Worm (Caenorhabditis elegans) whole organism, L1 larva: ENCODE results near the gene sdz-21.

Source experiments
- C16A3.4 ChIP-seq: fragments of 150-350 bp; optimal IDR thresholded peaks from 2 replicates; lab custom pipeline; 2014; ENCODE audit warnings: missing biosample characterization, missing genetic modification characterization
- C34B4.2 ChIP-seq: sonication (generic microtip); optimal IDR thresholded peaks from 2 replicates; lab custom pipeline; 2017; ENCODE audit warnings: mild to moderate bottlenecking, missing genetic modification characterization, missing compliant biosample characterization
- F16B12.6 ChIP-seq: fragments of 150-350 bp; optimal IDR thresholded peaks from 2 replicates; lab custom pipeline; 2014; ENCODE audit warnings: missing biosample characterization, missing genetic modification characterization
- alr-1 ChIP-seq: fragments of 200-800 bp; sonication (Bioruptor generic); optimal IDR thresholded peaks from 2 replicates; lab custom pipeline; 2018; ENCODE audit warnings: borderline replicate concordance, mild to moderate bottlenecking, missing genetic modification characterization, missing compliant biosample characterization
- ceh-63 ChIP-seq: fragments of 200-800 bp; sonication (Bioruptor generic); optimal IDR thresholded peaks from 2 replicates; lab custom pipeline; 2018; ENCODE audit warnings: mild to moderate bottlenecking, missing genetic modification characterization, missing compliant biosample characterization
- ceh-8 ChIP-seq: fragments of 200-800 bp; sonication (Bioruptor generic); optimal IDR thresholded peaks from 2 replicates; lab custom pipeline; 2018; ENCODE audit warnings: mild to moderate bottlenecking, missing genetic modification characterization, moderate library complexity, missing compliant biosample characterization
- ceh-88 ChIP-seq: fragments of 200-800 bp; sonication (Bioruptor generic); IDR thresholded peaks from 2 replicates; pipeline ENCODE4 v1.3.6; 2022; ENCODE audit warnings: missing genetic modification characterization, missing compliant biosample characterization
- ceh-90 ChIP-seq: sonication (generic microtip); optimal IDR thresholded peaks from 2 replicates; lab custom pipeline; 2016; ENCODE audit warnings: missing genetic modification characterization, missing compliant biosample characterization
- ces-1 ChIP-seq: fragments of 150-350 bp; optimal IDR thresholded peaks from 2 replicates; lab custom pipeline; 2014; ENCODE audit warnings: missing biosample characterization, missing genetic modification reagents, missing genetic modification characterization
- efl-1 ChIP-seq, 4 experiments: fragments of 150-350 bp; optimal IDR thresholded peaks in 3 of 4; peaks in 1 of 4; 1 replicate in 1 of 4; 2 replicates in 3 of 4; lab custom pipeline; 2014; ENCODE audit warnings: missing biosample characterization in 2 of 4, missing genetic modification characterization in 2 of 4, missing genetic modification reagents in 2 of 4
- fkh-10 ChIP-seq: sonication (generic microtip); optimal IDR thresholded peaks from 2 replicates; lab custom pipeline; 2017; ENCODE audit warnings: missing biosample characterization, missing genetic modification reagents, missing genetic modification characterization
- fkh-8 ChIP-seq: sonication (generic microtip); optimal IDR thresholded peaks from 2 replicates; lab custom pipeline; 2016; ENCODE audit warnings: mild to moderate bottlenecking, missing genetic modification characterization, missing compliant biosample characterization
- grh-1 ChIP-seq: fragments of 200-800 bp; sonication (Bioruptor generic); IDR thresholded peaks from 2 replicates; pipeline ENCODE4 v1.3.6; 2022; ENCODE audit warnings: missing genetic modification reagents, missing genetic modification characterization, missing compliant biosample characterization
- hlh-4 ChIP-seq: sonication (generic microtip); optimal IDR thresholded peaks from 2 replicates; lab custom pipeline; 2016; ENCODE audit warnings: mild to moderate bottlenecking, missing genetic modification characterization, missing compliant biosample characterization
- isw-1 ChIP-seq: fragments of 200-800 bp; sonication (Bioruptor generic); IDR thresholded peaks from 2 replicates; pipeline ENCODE4 v1.3.6; 2022; ENCODE audit warnings: missing genetic modification characterization, missing compliant biosample characterization
- lin-14 ChIP-seq: fragments of 200-800 bp; sonication (Bioruptor generic); optimal IDR thresholded peaks from 2 replicates; lab custom pipeline; 2018; ENCODE audit warnings: mild to moderate bottlenecking, missing genetic modification characterization, moderate library complexity, missing compliant biosample characterization
- lin-15B ChIP-seq: fragments of 150-350 bp; sonication (generic microtip); optimal IDR thresholded peaks from 3 replicates; lab custom pipeline; 2014; ENCODE audit warnings: missing biosample characterization, missing genetic modification characterization
- lsy-2 ChIP-seq, 2 experiments: fragments of 150-350 bp; optimal IDR thresholded peaks; 2 replicates each; lab custom pipeline; 2014; ENCODE audit warnings: missing biosample characterization in 2 of 2, missing genetic modification characterization in 2 of 2
- mab-9 ChIP-seq: fragments of 200-800 bp; sonication (Bioruptor generic); IDR thresholded peaks from 2 replicates; pipeline ENCODE4 v1.3.6; 2022; ENCODE audit warnings: missing genetic modification reagents, missing genetic modification characterization, missing compliant biosample characterization
- nhr-19 ChIP-seq: fragments of 200-800 bp; sonication (Bioruptor generic); conservative IDR thresholded peaks from 2 replicates; pipeline ENCODE4 v1.3.6; 2022; ENCODE audit warnings: missing genetic modification characterization, missing compliant biosample characterization
- nhr-237 ChIP-seq: fragments of 150-350 bp; optimal IDR thresholded peaks from 2 replicates; lab custom pipeline; 2014; ENCODE audit warnings: missing biosample characterization, missing genetic modification characterization
- nhr-28 ChIP-seq: fragments of 150-350 bp; optimal IDR thresholded peaks from 2 replicates; lab custom pipeline; 2014; ENCODE audit warnings: missing biosample characterization, missing genetic modification characterization
- nhr-71 ChIP-seq: sonication (generic microtip); optimal IDR thresholded peaks from 2 replicates; lab custom pipeline; 2016; ENCODE audit warnings: mild to moderate bottlenecking, missing genetic modification characterization, moderate library complexity, missing compliant biosample characterization
- nhr-90 ChIP-seq: sonication (generic microtip); optimal IDR thresholded peaks from 2 replicates; lab custom pipeline; 2016; ENCODE audit warnings: mild to moderate bottlenecking, missing genetic modification characterization, missing compliant biosample characterization; ENCODE audit not compliant: poor library complexity
- pax-3 ChIP-seq: fragments of 200-800 bp; sonication (Bioruptor generic); optimal IDR thresholded peaks from 2 replicates; lab custom pipeline; 2018; ENCODE audit warnings: mild to moderate bottlenecking, missing genetic modification characterization, moderate library complexity, missing compliant biosample characterization
- rnt-1 ChIP-seq: sonication (generic microtip); optimal IDR thresholded peaks from 2 replicates; lab custom pipeline; 2016; ENCODE audit warnings: mild to moderate bottlenecking, missing genetic modification characterization, moderate library complexity, missing compliant biosample characterization
- snpc-4 ChIP-seq: fragments of 150-350 bp; optimal IDR thresholded peaks from 2 replicates; lab custom pipeline; 2014; ENCODE audit warnings: missing biosample characterization, missing genetic modification characterization
- snu-23 ChIP-seq: sonication (generic microtip); optimal IDR thresholded peaks from 2 replicates; lab custom pipeline; 2016; ENCODE audit warnings: missing genetic modification characterization, missing compliant biosample characterization
- tbx-2 ChIP-seq: sonication (generic microtip); optimal IDR thresholded peaks from 2 replicates; lab custom pipeline; 2016; ENCODE audit warnings: missing genetic modification characterization, missing compliant biosample characterization
- unc-130 ChIP-seq: fragments of 150-350 bp; optimal IDR thresholded peaks from 2 replicates; lab custom pipeline; 2017; ENCODE audit warnings: missing biosample characterization, missing genetic modification characterization, inconsistent platforms
- unc-30 ChIP-seq: sonication (generic microtip); optimal IDR thresholded peaks from 2 replicates; lab custom pipeline; 2017; ENCODE audit warnings: missing biosample characterization, missing genetic modification characterization
- unc-98 ChIP-seq: fragments of 200-800 bp; sonication (Bioruptor generic); IDR thresholded peaks from 2 replicates; pipeline ENCODE4 v1.3.6; 2022; ENCODE audit warnings: missing genetic modification characterization, missing compliant biosample characterization
- xbp-1 ChIP-seq: sonication (generic microtip); optimal IDR thresholded peaks from 2 replicates; lab custom pipeline; 2016; ENCODE audit warnings: missing genetic modification characterization, missing compliant biosample characterization
- zag-1 ChIP-seq: fragments of 150-350 bp; optimal IDR thresholded peaks from 2 replicates; lab custom pipeline; 2014; ENCODE audit warnings: missing biosample characterization, missing genetic modification characterization
- zip-4 ChIP-seq: fragments of 200-800 bp; sonication (Bioruptor generic); optimal IDR thresholded peaks from 2 replicates; lab custom pipeline; 2018; ENCODE audit warnings: mild to moderate bottlenecking, missing genetic modification characterization, moderate library complexity, missing compliant biosample characterization

sdz-21 gene

DNA sequence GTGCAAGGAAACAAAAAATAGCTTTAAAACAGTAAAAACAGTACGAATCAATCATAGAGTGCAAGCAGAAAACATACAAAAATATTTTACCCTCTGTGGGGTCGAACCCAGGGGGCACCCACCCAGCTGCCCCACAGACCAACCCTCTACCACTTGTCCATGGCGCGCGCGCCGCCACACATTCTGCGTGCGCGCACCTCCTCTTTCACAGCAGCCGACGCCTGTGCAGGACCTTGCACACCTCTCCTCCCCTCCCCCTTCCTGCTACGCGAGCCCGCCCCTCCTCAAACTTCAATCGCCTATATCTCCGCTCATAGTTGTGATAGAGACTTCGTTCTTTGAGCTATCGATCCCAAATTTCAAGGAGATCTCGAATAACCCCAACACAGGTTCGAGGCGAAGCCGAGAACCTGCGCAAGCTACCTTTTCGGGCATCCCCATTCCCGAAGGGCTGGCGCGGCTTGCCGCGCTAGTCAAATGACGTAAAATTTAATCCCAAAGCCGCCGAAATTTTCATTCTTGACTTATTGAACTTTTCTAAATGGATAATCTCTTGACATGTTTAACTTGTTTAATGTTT is 19.5 kb downstream of the sdz-21 start:
- TF ChIP-seq isw-1 (GFP tag; lab: Robert Waterston, UW) (peak; percentile 30; the same call in 1 of the 2 replicates), ceh-88 (GFP tag; lab: Robert Waterston, UW) (peak; percentile 52; the same call in 1 of the 2 replicates), nhr-19 (GFP tag; lab: Robert Waterston, UW) (peak; percentile 90), grh-1 (GFP tag; lab: Robert Waterston, UW) (peak; percentile 81), mab-9 (GFP tag; lab: Robert Waterston, UW) (peak; percentile 72; the same call in 1 of the 2 replicates), snpc-4 (peak; percentile 53), unc-98 (0 out of 2 replicates have a peak, but pooled peaks have one; percentile 31), rnt-1 (tag; lab: Kevin White, UChicago) (peak; percentile 51), nhr-71 (tag; lab: Kevin White, UChicago) (peak; percentile 24), lin-14 (GFP tag; lab: Kevin White, UChicago) (peak; percentile 23)
- TF ChIP-seq, all 84 proteins: peak for 10; not testable (repeated sequence) for 74

- TF ChIP-seq zag-1 (tag; lab: Kevin White, UChicago) (no peak), fkh-8 (no peak), ceh-63 (GFP tag; lab: Kevin White, UChicago) (no peak), lin-15B (tag; lab: Kevin White, UChicago) (no peak), pax-3 (tag; lab: Kevin White, UChicago) (no peak), ceh-8 (no peak), lsy-2 (tag; optimal IDR thresholded peaks at IDR 0.05; lab: Kevin White, UChicago) (no peak)
These were observed 21.7 kb downstream of the sdz-21 start, which contains the start of gene ckk-1 for ce11 chrIII:5635179-5635578. Gene ckk-1 (plus strand): TSS chrIII:5635479.

ce11 chrIII:5634509-5634908 is 22.3 kb downstream of the sdz-21 start:
- TF ChIP-seq lin-14 (GFP tag; lab: Kevin White, UChicago), result peak; percentile 48
- TF ChIP-seq tbx-2 (tag; lab: Kevin White, UChicago), result no peak
- no peak for TF ChIP-seq nhr-19 (GFP tag; lab: Robert Waterston, UW)

- peak; percentile 69 for TF ChIP-seq lin-14 (GFP tag; lab: Kevin White, UChicago)
- TF ChIP-seq fkh-10, result peak; percentile 89
- no peak for TF ChIP-seq isw-1 (GFP tag; lab: Robert Waterston, UW)
- TF ChIP-seq ces-1 (GFP tag; lab: Kevin White, UChicago), result peak; percentile 45
- peak; percentile 87 for TF ChIP-seq snpc-4
These were observed 24.3 kb downstream of the sdz-21 start for ce11 chrIII:5632426-5632976.

- peak; percentile 48 for TF ChIP-seq rnt-1 (tag; lab: Kevin White, UChicago)
- no peak for TF ChIP-seq C34B4.2 (tag; lab: Kevin White, UChicago)
- TF ChIP-seq nhr-71 (tag; lab: Kevin White, UChicago), result peak; percentile 42
- no peak for TF ChIP-seq ceh-90
- TF ChIP-seq unc-130, result peak; percentile 63
- TF ChIP-seq nhr-237 (tag; lab: Kevin White, UChicago), result no peak
- no peak for TF ChIP-seq nhr-28 (tag; lab: Kevin White, UChicago)
- no peak for TF ChIP-seq unc-30 (tag; lab: Kevin White, UChicago)
- no peak for TF ChIP-seq zip-4 (GFP tag; lab: Kevin White, UChicago)
- no peak for TF ChIP-seq efl-1 (optimal IDR thresholded peaks at IDR 0.05; lab: Kevin White, UChicago)
- TF ChIP-seq efl-1 (GFP tag; optimal IDR thresholded peaks at IDR 0.05 in 1 of 2; lab: Kevin White, UChicago), result peak in 1 of 2 experiments; percentile 72
- peak; percentile 2 for TF ChIP-seq snu-23 (GFP tag; lab: Kevin White, UChicago)
- TF ChIP-seq lsy-2 (tag; optimal IDR thresholded peaks at IDR 0.05; lab: Kevin White, UChicago), result peak in 1 of 2 experiments; percentile 21
- TF ChIP-seq xbp-1 (tag; lab: Kevin White, UChicago), result no peak
- TF ChIP-seq hlh-4, result no peak
- TF ChIP-seq C16A3.4 (tag; lab: Kevin White, UChicago), result no peak
- TF ChIP-seq F16B12.6 (tag; lab: Kevin White, UChicago), result no peak
- TF ChIP-seq alr-1 (tag; lab: Kevin White, UChicago), result no peak
- TF ChIP-seq nhr-90 (tag; lab: Kevin White, UChicago), result no peak
- TF ChIP-seq lin-14 (GFP tag; lab: Kevin White, UChicago), result peak; percentile 40
These were observed 26.5 kb downstream of the sdz-21 start for ce11 chrIII:5630350-5630749.
